Worm (Caenorhabditis elegans): ENCODE data around the gene hsb-1.

ce11 chrIV:12599158-12599557 is 32.1 kb upstream of the hsb-1 start, which contains the start of gene pgp-1:
- TF ChIP-seq nhr-43 (tag; optimal IDR thresholded peaks at IDR 0.05; ENCODE audit: poor library complexity, severe bottlenecking) = no peak
- no peak for TF ChIP-seq unc-39 (tag; optimal IDR thresholded peaks at IDR 0.05)
- no peak for TF ChIP-seq R02D3.7 (tag; optimal IDR thresholded peaks at IDR 0.05)
- peak; percentile 27 for TF ChIP-seq pha-4 (tag; optimal IDR thresholded peaks at IDR 0.05)
- no peak for TF ChIP-seq nhr-76 (tag; optimal IDR thresholded peaks at IDR 0.05)
- no peak for TF ChIP-seq nhr-28 (tag; optimal IDR thresholded peaks at IDR 0.05)
- no peak for TF ChIP-seq ama-1 (optimal IDR thresholded peaks at IDR 0.05)

All from whole organism, L3 larva.